Fruit fly (Drosophila melanogaster): ENCODE results near the gene REG.

DNA sequence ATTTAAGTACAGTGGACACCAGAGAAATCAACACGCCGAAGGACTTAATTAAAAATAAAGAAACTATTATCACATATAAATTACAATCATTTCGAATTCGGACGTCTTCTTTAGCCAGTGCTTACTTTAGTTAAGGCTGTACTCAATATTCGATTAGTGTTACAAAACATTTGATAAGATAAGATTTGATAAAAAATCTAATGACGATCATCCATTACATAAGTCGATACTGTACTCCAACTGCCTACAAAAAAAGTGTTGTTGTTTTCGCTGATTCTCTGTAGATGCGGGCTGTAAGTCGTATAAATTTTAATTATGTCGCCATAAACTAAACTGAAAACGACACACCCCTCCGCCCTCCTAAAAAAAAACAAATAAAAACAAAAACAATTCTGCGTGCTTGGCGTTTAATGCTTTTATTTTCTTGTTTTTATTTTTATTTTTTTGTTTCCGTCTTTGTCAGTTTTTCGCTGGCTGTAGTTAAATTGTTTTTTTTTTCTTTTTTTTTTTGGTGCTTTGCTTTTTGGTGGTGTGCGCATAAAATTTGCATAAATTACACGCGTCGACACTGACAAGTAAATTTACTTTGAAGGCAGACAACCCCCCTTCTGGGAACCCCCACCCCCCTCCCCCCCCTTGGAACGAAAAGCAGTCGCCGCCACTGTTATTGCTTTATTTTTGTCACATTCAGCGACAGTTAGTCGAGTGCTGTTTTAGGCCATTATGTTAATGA, 22.8 kb downstream of the REG start:
- TF ChIP-seq cic (GFP tag; optimal IDR thresholded peaks at IDR 0.05) (no peak), pad (GFP tag; optimal IDR thresholded peaks at IDR 0.05) (no peak), CG11617 (GFP tag; optimal IDR thresholded peaks at IDR 0.05) (peak; percentile 34), toe (GFP tag; optimal IDR thresholded peaks at IDR 0.05) (no peak), CG1620 (GFP tag; optimal IDR thresholded peaks at IDR 0.05) (no peak), CG12768 (GFP tag; optimal IDR thresholded peaks at IDR 0.05) (no peak), CG7045 (GFP tag; optimal IDR thresholded peaks at IDR 0.05) (no peak), CG14711 (tag; optimal IDR thresholded peaks at IDR 0.05) (no peak), Clk (GFP tag; optimal IDR thresholded peaks at IDR 0.05) (no peak), cnc (optimal IDR thresholded peaks at IDR 0.05) (no peak), kay (GFP tag; ENCODE audit: borderline replicate concordance) (no peak), CG7101 (tag; optimal IDR thresholded peaks at IDR 0.05) (no peak), Hr96 (GFP tag; optimal IDR thresholded peaks at IDR 0.05) (no peak), bab1 (GFP tag; optimal IDR thresholded peaks at IDR 0.05) (no peak)
